Fruit fly (Drosophila melanogaster) whole organism, adult: Measurements from ENCODE around the gene Ir7e.

Source experiments
- CG11617 ChIP-seq: fragments of 200-800 bp; sonication (Bioruptor generic); optimal IDR thresholded peaks from 2 replicates; lab custom pipeline; 2017; ENCODE audit warnings: mild to moderate bottlenecking, missing biosample characterization, missing genetic modification reagents, missing genetic modification characterization
- CG12768 ChIP-seq: fragments of 200-800 bp; sonication (Bioruptor generic); optimal IDR thresholded peaks from 2 replicates; lab custom pipeline; 2017; ENCODE audit warnings: missing biosample characterization, missing genetic modification characterization, mild to moderate bottlenecking, moderate library complexity, missing genetic modification reagents
- CG14711 ChIP-seq: fragments of 200-800 bp; sonication (Bioruptor generic); optimal IDR thresholded peaks from 2 replicates; lab custom pipeline; 2018; ENCODE audit warnings: missing biosample characterization, mild to moderate bottlenecking, missing genetic modification characterization, moderate library complexity
- CG1620 ChIP-seq: fragments of 200-800 bp; sonication (Bioruptor generic); optimal IDR thresholded peaks from 2 replicates; lab custom pipeline; 2016; ENCODE audit warnings: missing biosample characterization, missing genetic modification characterization
- CG33017 ChIP-seq: fragments of 200-800 bp; sonication (Bioruptor generic); optimal IDR thresholded peaks from 2 replicates; lab custom pipeline; 2018; ENCODE audit warnings: missing biosample characterization, mild to moderate bottlenecking, missing genetic modification characterization, moderate library complexity
- CG5204 ChIP-seq: fragments of 200-800 bp; sonication (Bioruptor generic); optimal IDR thresholded peaks from 2 replicates; lab custom pipeline; 2016; ENCODE audit warnings: missing biosample characterization, missing genetic modification characterization
- CG7045 ChIP-seq: fragments of 200-800 bp; sonication (Bioruptor generic); optimal IDR thresholded peaks from 2 replicates; lab custom pipeline; 2017; ENCODE audit warnings: missing biosample characterization, mild to moderate bottlenecking, missing genetic modification characterization
- CG7101 ChIP-seq: fragments of 200-800 bp; sonication (Bioruptor generic); optimal IDR thresholded peaks from 2 replicates; lab custom pipeline; 2018; ENCODE audit warnings: missing biosample characterization, mild to moderate bottlenecking, missing genetic modification characterization, moderate library complexity
- Clk ChIP-seq: fragments of 200-800 bp; sonication (Bioruptor generic); optimal IDR thresholded peaks from 2 replicates; lab custom pipeline; 2017; ENCODE audit warnings: missing biosample characterization, missing genetic modification characterization
- Crg-1 ChIP-seq: fragments of 200-800 bp; sonication (Bioruptor generic); optimal IDR thresholded peaks from 2 replicates; lab custom pipeline; 2016; ENCODE audit warnings: missing biosample characterization, missing genetic modification characterization
- Hr96 ChIP-seq: fragments of 200-800 bp; sonication (Bioruptor generic); optimal IDR thresholded peaks from 2 replicates; lab custom pipeline; 2016; ENCODE audit warnings: missing biosample characterization, missing genetic modification characterization
- Mnt ChIP-seq: fragments of 200-800 bp; sonication (Bioruptor generic); optimal IDR thresholded peaks from 2 replicates; lab custom pipeline; 2016; ENCODE audit warnings: missing biosample characterization, mild to moderate bottlenecking, missing genetic modification characterization
- bab1 ChIP-seq: fragments of 200-800 bp; sonication (Bioruptor generic); optimal IDR thresholded peaks from 3 replicates; lab custom pipeline; 2019; ENCODE audit warnings: missing biosample characterization, mild to moderate bottlenecking, missing genetic modification characterization, moderate library complexity
- cic ChIP-seq: fragments of 200-800 bp; sonication (Bioruptor generic); optimal IDR thresholded peaks from 2 replicates; lab custom pipeline; 2017; ENCODE audit warnings: missing biosample characterization, mild to moderate bottlenecking, missing genetic modification characterization, moderate library complexity
- cnc ChIP-seq, 2 experiments: fragments of >200 bp; optimal IDR thresholded peaks; 2 replicates each; lab custom pipeline; 2017
- kay ChIP-seq: fragments of 200-800 bp; sonication (Bioruptor generic); peaks from one replicate; lab custom pipeline; 2016; ENCODE audit warnings: missing biosample characterization, missing genetic modification characterization, borderline replicate concordance
- ovo ChIP-seq: fragments of 200-800 bp; sonication (Bioruptor generic); optimal IDR thresholded peaks from 2 replicates; lab custom pipeline; 2016; ENCODE audit warnings: missing biosample characterization, missing genetic modification characterization
- pad ChIP-seq: fragments of 200-800 bp; sonication (Bioruptor generic); optimal IDR thresholded peaks from 3 replicates; lab custom pipeline; 2017; ENCODE audit warnings: missing biosample characterization, missing genetic modification characterization, mild to moderate bottlenecking, moderate library complexity, missing genetic modification reagents
- tj ChIP-seq: fragments of 200-800 bp; sonication (Bioruptor generic); optimal IDR thresholded peaks from 3 replicates; lab custom pipeline; 2017; ENCODE audit warnings: missing biosample characterization, mild to moderate bottlenecking, missing genetic modification characterization, moderate library complexity
- toe ChIP-seq: fragments of 200-800 bp; sonication (Bioruptor generic); optimal IDR thresholded peaks from 2 replicates; lab custom pipeline; 2016; ENCODE audit warnings: missing biosample characterization, missing genetic modification characterization

Ir7e gene

dm6 chrX:7901153-7902038 lies 19.9 kb upstream of the Ir7e start, which contains the start of the genes RpS6 and bys:
Gene RpS6, minus strand, starts transcription at chrX:7901331.
Gene bys, plus strand, starts transcription at chrX:7901880.
- TF ChIP-seq CG11617 (GFP tag; lab: Kevin White, UChicago) (peak; percentile 84), pad (peak; percentile 54), CG33017 (tag; lab: Kevin White, UChicago) (peak; percentile 40), Hr96 (GFP tag; lab: Kevin White, UChicago) (peak; percentile 83), ovo (peak; percentile 6), Mnt (GFP tag; lab: Kevin White, UChicago) (peak; percentile 99), CG7101 (tag; lab: Kevin White, UChicago) (peak; percentile 69), CG7045 (GFP tag; lab: Kevin White, UChicago) (no peak), Crg-1 (GFP tag; lab: Kevin White, UChicago) (peak; percentile 20), Clk (GFP tag; lab: Kevin White, UChicago) (no peak), kay (GFP tag; lab: Kevin White, UChicago) (no peak), cnc (optimal IDR thresholded peaks at IDR 0.05; lab: Kevin White, UChicago) (no peak), CG1620 (peak; percentile 63), CG5204 (no peak), bab1 (GFP tag; lab: Kevin White, UChicago) (peak; percentile 84), cic (no peak), CG14711 (tag; lab: Kevin White, UChicago) (peak; percentile 62), toe (GFP tag; lab: Kevin White, UChicago) (peak; percentile 57), CG12768 (GFP tag; lab: Kevin White, UChicago) (peak; percentile 13), tj (GFP tag; lab: Kevin White, UChicago) (peak; percentile 39)

DNA sequence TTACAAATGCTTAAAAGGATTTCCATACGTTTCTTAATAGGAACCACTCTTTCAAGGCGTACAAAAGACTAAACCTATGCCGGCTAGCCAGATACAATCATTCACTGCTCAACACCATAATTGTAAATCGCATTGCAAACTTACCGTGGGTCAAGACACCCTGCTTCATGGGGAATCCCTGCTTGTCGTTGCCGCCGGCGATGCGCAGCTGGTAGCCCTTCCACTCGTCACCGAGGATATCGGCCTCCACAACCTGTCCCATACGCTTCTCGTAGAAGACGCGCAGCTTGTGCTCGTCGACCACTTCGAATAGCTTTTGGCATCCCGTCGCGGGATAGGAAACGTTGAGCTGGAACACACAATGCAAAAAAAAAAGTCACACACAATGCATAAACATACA lies 19.2 kb upstream of the Ir7e start:
- TF ChIP-seq CG1620 (no peak), pad (no peak), CG11617 (GFP tag; lab: Kevin White, UChicago) (no peak), cnc (optimal IDR thresholded peaks at IDR 0.05; lab: Kevin White, UChicago) (no peak), bab1 (GFP tag; lab: Kevin White, UChicago) (no peak), Crg-1 (GFP tag; lab: Kevin White, UChicago) (no peak), tj (GFP tag; lab: Kevin White, UChicago) (no peak)

DNA sequence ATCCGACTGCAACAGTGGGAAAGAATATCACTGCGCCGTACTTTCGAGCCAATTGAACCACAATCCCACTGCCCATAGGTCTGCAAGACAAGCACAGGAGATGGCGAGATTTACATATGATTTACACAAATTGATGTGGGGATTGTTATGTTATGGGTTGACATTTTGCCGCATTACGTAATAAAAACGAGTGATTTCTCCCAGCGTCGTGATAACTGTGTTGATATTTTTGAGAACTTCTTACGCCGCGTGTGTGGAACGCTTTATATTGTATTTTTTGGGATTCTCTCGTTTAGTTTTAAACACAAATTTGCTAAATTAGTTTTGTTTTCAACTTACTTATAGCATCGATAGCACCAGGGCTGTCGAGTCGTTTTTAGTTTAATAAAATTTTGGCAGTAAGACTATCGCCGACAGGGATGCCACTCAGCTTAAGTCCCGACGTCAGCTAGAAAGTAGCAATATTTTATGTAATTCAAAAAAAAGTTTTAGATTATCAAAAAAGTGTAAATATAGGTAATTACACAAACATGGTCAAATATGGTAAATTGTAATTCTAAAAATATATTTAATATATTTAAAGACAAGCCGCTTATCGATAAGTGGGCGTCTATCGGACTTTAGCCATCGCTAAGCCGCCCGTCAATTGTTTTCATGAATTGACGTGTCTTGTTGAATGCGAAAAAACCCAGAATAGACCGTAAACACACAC lies 12.1 kb upstream of the Ir7e start, which contains the start of the genes CG45089, ND-MNLL and p115:
TSS of gene CG45089 (minus strand) at position 388 of the 712 bp plus-strand sequence.
TSS of gene ND-MNLL (minus strand) at position 388 of the 712 bp plus-strand sequence.
TSS of gene p115 (plus strand) at position 621 of the 712 bp plus-strand sequence.
- peak; percentile 76 for TF ChIP-seq CG7101 (tag; lab: Kevin White, UChicago)
- peak; percentile 81 for TF ChIP-seq CG1620
- peak; percentile 55 for TF ChIP-seq toe (GFP tag; lab: Kevin White, UChicago)
- peak; percentile 11 for TF ChIP-seq CG7045 (GFP tag; lab: Kevin White, UChicago)
- TF ChIP-seq CG12768 (GFP tag; lab: Kevin White, UChicago) = no peak
- peak; percentile 46 for TF ChIP-seq pad
- TF ChIP-seq kay (GFP tag; lab: Kevin White, UChicago) = no peak
- TF ChIP-seq Mnt (GFP tag; lab: Kevin White, UChicago) = peak; percentile 75
- TF ChIP-seq CG33017 (tag; lab: Kevin White, UChicago) = no peak
- TF ChIP-seq cic = no peak
- TF ChIP-seq CG5204 = peak; percentile 40
- TF ChIP-seq Hr96 (GFP tag; lab: Kevin White, UChicago) = peak; percentile 32
- peak; percentile 61 for TF ChIP-seq tj (GFP tag; lab: Kevin White, UChicago)
- TF ChIP-seq Clk (GFP tag; lab: Kevin White, UChicago) = no peak
- TF ChIP-seq CG11617 (GFP tag; lab: Kevin White, UChicago) = peak; percentile 67
- TF ChIP-seq Crg-1 (GFP tag; lab: Kevin White, UChicago) = peak; percentile 44
- TF ChIP-seq cnc (optimal IDR thresholded peaks at IDR 0.05; lab: Kevin White, UChicago) = no peak
- peak; percentile 80 for TF ChIP-seq bab1 (GFP tag; lab: Kevin White, UChicago)
- TF ChIP-seq ovo = peak; percentile 42
- TF ChIP-seq CG14711 (tag; lab: Kevin White, UChicago) = peak; percentile 96

DNA sequence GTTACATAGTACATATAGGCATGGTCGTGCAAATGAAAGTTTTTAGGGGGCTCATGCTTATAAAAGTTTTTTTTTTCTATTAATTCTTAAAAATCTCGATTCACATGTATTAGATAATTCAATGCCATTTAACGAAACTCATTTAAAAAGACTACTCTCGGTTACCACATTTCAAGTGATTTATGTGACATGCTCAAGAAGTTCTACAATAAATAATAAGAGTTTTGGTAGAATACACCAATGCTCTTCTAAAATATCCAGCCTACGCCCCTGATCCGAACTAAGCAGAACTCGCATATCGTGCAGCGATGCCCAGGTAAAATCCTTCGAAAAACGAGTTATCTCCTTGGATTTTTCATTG lies 11.0 kb upstream of the Ir7e start:
- TF ChIP-seq CG1620 (peak; percentile 17), CG33017 (tag; lab: Kevin White, UChicago) (no peak), Clk (GFP tag; lab: Kevin White, UChicago) (no peak), cnc (optimal IDR thresholded peaks at IDR 0.05; lab: Kevin White, UChicago) (no peak), CG12768 (GFP tag; lab: Kevin White, UChicago) (no peak), CG11617 (GFP tag; lab: Kevin White, UChicago) (no peak), kay (GFP tag; lab: Kevin White, UChicago) (no peak), pad (no peak), CG5204 (no peak), CG7101 (tag; lab: Kevin White, UChicago) (peak; percentile 17), bab1 (GFP tag; lab: Kevin White, UChicago) (peak; percentile 18)
